Fruit fly (Drosophila melanogaster) whole organism, embryonic: Measurements from ENCODE around the gene Ntf-2.
A peak's percentile ranks its signal among the peaks of the same experiment; 100 is the strongest.

Experiments used
- Adf1 ChIP-seq: fragments of 200-800 bp; sonication (Bioruptor generic); IDR thresholded peaks from 2 replicates; pipeline ENCODE4 v1.3.6; 2022; ENCODE audit warnings: missing biosample characterization, missing genetic modification characterization
- Blimp-1 ChIP-seq: fragments of 200-800 bp; sonication (Bioruptor generic); optimal IDR thresholded peaks from 3 replicates; lab custom pipeline; 2018; ENCODE audit warnings: missing biosample characterization, missing genetic modification characterization, mild to moderate bottlenecking, moderate library complexity, missing genetic modification reagents
- CG10274 ChIP-seq: fragments of 200-800 bp; sonication (Bioruptor generic); optimal IDR thresholded peaks from 3 replicates; lab custom pipeline; 2017; ENCODE audit warnings: missing biosample characterization, mild to moderate bottlenecking, missing genetic modification characterization
- CG11504 ChIP-seq: fragments of 200-800 bp; sonication (Bioruptor generic); optimal IDR thresholded peaks from 3 replicates; lab custom pipeline; 2019; ENCODE audit warnings: missing biosample characterization, mild to moderate bottlenecking, missing genetic modification characterization, moderate library complexity
- CG12104 ChIP-seq: fragments of 200-800 bp; sonication (Bioruptor generic); optimal IDR thresholded peaks from 3 replicates; lab custom pipeline; 2016; ENCODE audit warnings: missing biosample characterization, missing genetic modification characterization
- CG12942 ChIP-seq: fragments of 200-800 bp; sonication (Bioruptor generic); optimal IDR thresholded peaks from 3 replicates; lab custom pipeline; 2016; ENCODE audit warnings: missing biosample characterization, missing genetic modification characterization
- CG13894 ChIP-seq: fragments of 200-800 bp; sonication (Bioruptor generic); optimal IDR thresholded peaks from 3 replicates; lab custom pipeline; 2018; ENCODE audit warnings: missing biosample characterization, mild to moderate bottlenecking, missing genetic modification characterization, moderate library complexity
- CG14441 ChIP-seq: fragments of 200-800 bp; sonication (Bioruptor generic); IDR thresholded peaks from 2 replicates; pipeline ENCODE4 v1.3.6; 2022; ENCODE audit warnings: missing biosample characterization, missing genetic modification characterization
- CG15073 ChIP-seq: fragments of 200-800 bp; sonication (Bioruptor generic); optimal IDR thresholded peaks from 2 replicates; lab custom pipeline; 2016; ENCODE audit warnings: missing biosample characterization, missing genetic modification characterization
- CG18476 ChIP-seq: fragments of 200-800 bp; sonication (Bioruptor generic); optimal IDR thresholded peaks from 2 replicates; lab custom pipeline; 2016; ENCODE audit warnings: missing biosample characterization, mild to moderate bottlenecking, missing genetic modification characterization
- CG3838 ChIP-seq: fragments of 200-800 bp; sonication (Bioruptor generic); optimal IDR thresholded peaks from 3 replicates; lab custom pipeline; 2016; ENCODE audit warnings: missing biosample characterization, missing genetic modification characterization
- CG4617 ChIP-seq: fragments of 200-800 bp; sonication (Bioruptor generic); optimal IDR thresholded peaks from 3 replicates; lab custom pipeline; 2016; ENCODE audit warnings: missing biosample characterization, missing genetic modification characterization, borderline replicate concordance
- CG6272 ChIP-seq: fragments of 200-800 bp; sonication (Bioruptor generic); IDR thresholded peaks from 2 replicates; pipeline ENCODE4 v1.3.6; 2022; ENCODE audit warnings: missing biosample characterization, missing genetic modification characterization
- CG6683 ChIP-seq: fragments of 200-800 bp; sonication (Bioruptor generic); optimal IDR thresholded peaks from 2 replicates; lab custom pipeline; 2017; ENCODE audit warnings: missing biosample characterization, mild to moderate bottlenecking, missing genetic modification characterization, missing genetic modification reagents
- CG6854 ChIP-seq: fragments of 200-800 bp; sonication (Bioruptor generic); optimal IDR thresholded peaks from 3 replicates; lab custom pipeline; 2017; ENCODE audit warnings: missing biosample characterization, mild to moderate bottlenecking, missing genetic modification characterization
- CG7556 ChIP-seq: fragments of 200-800 bp; sonication (Bioruptor generic); optimal IDR thresholded peaks from 2 replicates; lab custom pipeline; 2017; ENCODE audit warnings: missing biosample characterization, mild to moderate bottlenecking, missing genetic modification characterization
- CG9727 ChIP-seq: fragments of 200-800 bp; sonication (Bioruptor generic); optimal IDR thresholded peaks from 3 replicates; lab custom pipeline; 2017; ENCODE audit warnings: missing biosample characterization, mild to moderate bottlenecking, missing genetic modification characterization
- Deaf1 ChIP-seq: fragments of 200-800 bp; optimal IDR thresholded peaks from 3 replicates; lab custom pipeline; 2019; ENCODE audit warnings: missing biosample characterization, mild to moderate bottlenecking, missing genetic modification characterization, moderate library complexity
- Ets65A ChIP-seq: fragments of 200-800 bp; sonication (Bioruptor generic); peaks from one replicate; lab custom pipeline; 2016; ENCODE audit warnings: missing biosample characterization, missing genetic modification characterization
- HLH3B ChIP-seq: fragments of 200-800 bp; sonication (Bioruptor generic); IDR thresholded peaks from 2 replicates; pipeline ENCODE4 v1.3.6; 2022; ENCODE audit warnings: missing biosample characterization, missing genetic modification characterization
- MBD-R2 ChIP-seq: fragments of 200-800 bp; sonication (Bioruptor generic); IDR thresholded peaks from 2 replicates; pipeline ENCODE4 v1.3.6; 2022; ENCODE audit warnings: missing biosample characterization, missing genetic modification characterization
- Mrtf ChIP-seq: fragments of 200-800 bp; sonication (Bioruptor generic); IDR thresholded peaks from 3 replicates; pipeline ENCODE4 v1.3.6; 2022; ENCODE audit warnings: missing biosample characterization, missing genetic modification characterization
- NC2β ChIP-seq: fragments of 200-800 bp; sonication (Bioruptor generic); optimal IDR thresholded peaks from 2 replicates; lab custom pipeline; 2016; ENCODE audit warnings: missing biosample characterization, missing genetic modification characterization
- Sin3A ChIP-seq: fragments of >200 bp; optimal IDR thresholded peaks from 2 replicates; lab custom pipeline; 2018
- Sox102F ChIP-seq: fragments of 200-800 bp; sonication (Bioruptor generic); optimal IDR thresholded peaks from 2 replicates; lab custom pipeline; 2018; ENCODE audit warnings: missing biosample characterization, mild to moderate bottlenecking, missing genetic modification characterization, moderate library complexity
- Spps ChIP-seq: fragments of 200-800 bp; sonication (Bioruptor generic); optimal IDR thresholded peaks from 2 replicates; lab custom pipeline; 2018; ENCODE audit warnings: missing biosample characterization, mild to moderate bottlenecking, missing genetic modification characterization
- Sry-δ ChIP-seq: fragments of 200-800 bp; sonication (Bioruptor generic); optimal IDR thresholded peaks from 2 replicates; lab custom pipeline; 2016; ENCODE audit warnings: missing biosample characterization, missing genetic modification characterization
- Stat92E ChIP-seq, 3 experiments: fragments of >200 bp in 2 of 3; fragments of 200-800 bp in 1 of 3; sonication (Bioruptor generic) in 1 of 3; optimal IDR thresholded peaks; 2 replicates each; lab custom pipeline; 2017 to 2019; ENCODE audit warnings: missing biosample characterization in 3 of 3, missing genetic modification characterization in 3 of 3, mild to moderate bottlenecking in 1 of 3, moderate library complexity in 1 of 3
- Xrp1 ChIP-seq: fragments of 200-800 bp; sonication (Bioruptor generic); IDR thresholded peaks from 2 replicates; pipeline ENCODE4 v1.3.6; 2022; ENCODE audit warnings: missing biosample characterization, missing genetic modification characterization
- ase ChIP-seq: fragments of 200-800 bp; sonication (Bioruptor generic); IDR thresholded peaks from 3 replicates; pipeline ENCODE4 v1.3.6; 2022; ENCODE audit warnings: missing biosample characterization, missing genetic modification characterization
- bsh ChIP-seq, 2 experiments: fragments of 200-800 bp; sonication (Bioruptor generic); optimal IDR thresholded peaks; 2 replicates each; lab custom pipeline; 2017 to 2018; ENCODE audit warnings: mild to moderate bottlenecking in 2 of 2, missing biosample characterization in 2 of 2, missing genetic modification characterization in 2 of 2, moderate library complexity in 1 of 2
- cas ChIP-seq: fragments of 200-800 bp; sonication (Bioruptor generic); IDR thresholded peaks from 2 replicates; pipeline ENCODE4 v1.3.6; 2022; ENCODE audit warnings: missing biosample characterization, missing genetic modification characterization
- cg ChIP-seq: fragments of 200-800 bp; sonication (Bioruptor generic); optimal IDR thresholded peaks from 3 replicates; lab custom pipeline; 2019; ENCODE audit warnings: missing biosample characterization, mild to moderate bottlenecking, missing genetic modification characterization, moderate library complexity
- crol ChIP-seq: fragments of 200-800 bp; sonication (Bioruptor generic); IDR thresholded peaks from 2 replicates; pipeline ENCODE4 v1.3.6; 2022; ENCODE audit warnings: missing biosample characterization, missing genetic modification characterization
- hb ChIP-seq: fragments of 200-800 bp; sonication (Bioruptor generic); IDR thresholded peaks from 3 replicates; pipeline ENCODE4 v1.3.6; 2022; ENCODE audit warnings: missing biosample characterization, missing genetic modification characterization; ENCODE audit not compliant: partially characterized antibody
- hbn ChIP-seq: fragments of 200-800 bp; sonication (Bioruptor generic); IDR thresholded peaks from 2 replicates; pipeline ENCODE4 v1.3.6; 2022; ENCODE audit warnings: missing biosample characterization, missing genetic modification characterization; ENCODE audit not compliant: partially characterized antibody
- ken ChIP-seq: fragments of 200-800 bp; sonication (Bioruptor generic); IDR thresholded peaks from 3 replicates; pipeline ENCODE4 v1.3.6; 2022; ENCODE audit warnings: missing biosample characterization, missing genetic modification characterization
- nom ChIP-seq: fragments of 200-800 bp; sonication (Bioruptor generic); optimal IDR thresholded peaks from 2 replicates; lab custom pipeline; 2017; ENCODE audit warnings: missing biosample characterization, missing genetic modification characterization, mild to moderate bottlenecking, moderate library complexity, missing genetic modification reagents
- pan ChIP-seq, 4 experiments: fragments of >200 bp in 3 of 4; fragments of 200-800 bp in 1 of 4; sonication (Bioruptor generic) in 1 of 4; optimal IDR thresholded peaks in 3 of 4; IDR thresholded peaks in 1 of 4; 2 replicates each; pipeline versions ENCODE4 v1.3.6 to Lab custom; 2017 to 2022; ENCODE audit warnings: missing biosample characterization in 2 of 4, missing genetic modification characterization in 2 of 4, mixed read lengths in 1 of 4
- pita ChIP-seq: fragments of 200-800 bp; sonication (Bioruptor generic); optimal IDR thresholded peaks from 2 replicates; lab custom pipeline; 2017; ENCODE audit warnings: missing biosample characterization, mild to moderate bottlenecking, missing genetic modification characterization
- prd ChIP-seq, 3 experiments: fragments of >200 bp in 2 of 3; fragments of 200-800 bp in 1 of 3; sonication (Bioruptor generic) in 1 of 3; optimal IDR thresholded peaks in 2 of 3; IDR thresholded peaks in 1 of 3; 2 replicates in 2 of 3; 3 replicates in 1 of 3; pipeline versions ENCODE4 v1.3.6 to Lab custom; 2017 to 2022; ENCODE audit warnings: missing biosample characterization in 1 of 3, missing genetic modification characterization in 1 of 3
- psq ChIP-seq: fragments of 200-800 bp; sonication (Bioruptor generic); optimal IDR thresholded peaks from 2 replicates; lab custom pipeline; 2017; ENCODE audit warnings: missing biosample characterization, missing genetic modification characterization
- row ChIP-seq: fragments of 200-800 bp; sonication (Bioruptor generic); IDR thresholded peaks from 3 replicates; pipeline ENCODE4 v1.3.6; 2022; ENCODE audit warnings: missing biosample characterization, missing genetic modification characterization
- run ChIP-seq: fragments of 200-800 bp; sonication (Bioruptor generic); optimal IDR thresholded peaks from 3 replicates; lab custom pipeline; 2018; ENCODE audit warnings: missing biosample characterization, mild to moderate bottlenecking, missing genetic modification characterization
- scrt ChIP-seq: fragments of 200-800 bp; sonication (Bioruptor generic); optimal IDR thresholded peaks from 2 replicates; lab custom pipeline; 2018; ENCODE audit warnings: missing biosample characterization, mild to moderate bottlenecking, missing genetic modification characterization, moderate library complexity
- sd ChIP-seq: fragments of 200-800 bp; sonication (Bioruptor generic); optimal IDR thresholded peaks from 3 replicates; lab custom pipeline; 2018; ENCODE audit warnings: missing biosample characterization, mild to moderate bottlenecking, missing genetic modification characterization, moderate library complexity
- tio ChIP-seq: fragments of 200-800 bp; sonication (Bioruptor generic); optimal IDR thresholded peaks from 2 replicates; lab custom pipeline; 2017; ENCODE audit warnings: missing biosample characterization, missing genetic modification characterization, inconsistent platforms
- unpg ChIP-seq: fragments of 200-800 bp; sonication (Bioruptor generic); optimal IDR thresholded peaks from 3 replicates; lab custom pipeline; 2018; ENCODE audit warnings: missing biosample characterization, mild to moderate bottlenecking, missing genetic modification characterization, moderate library complexity
- wek ChIP-seq: fragments of 200-800 bp; sonication (Bioruptor generic); optimal IDR thresholded peaks from 3 replicates; lab custom pipeline; 2018; ENCODE audit warnings: missing biosample characterization, mild to moderate bottlenecking, missing genetic modification characterization, moderate library complexity

Ntf-2 gene

dm6 chrX:21064927-21065326 is 29.7 kb downstream of the Ntf-2 start (continued):
- TF ChIP-seq MBD-R2 (no peak), Stat92E (GFP tag; optimal IDR thresholded peaks at IDR 0.05; lab: Kevin White, UChicago) (no peak), Ets65A (GFP tag; lab: Kevin White, UChicago) (no peak), prd (optimal IDR thresholded peaks at IDR 0.05; lab: Kevin White, UChicago) (no peak), prd (GFP tag; IDR thresholded peaks at IDR 0.05; lab: Robert Waterston, UW) (peak; percentile 45; the same call in 1 of the 3 replicates), nom (peak; percentile 90), CG4617 (GFP tag; lab: Kevin White, UChicago) (no peak), hb (GFP tag; lab: Robert Waterston, UW) (no peak), cas (no peak), CG11504 (peak; percentile 15), CG14441 (GFP tag; lab: Robert Waterston, UW) (peak; percentile 30; the same call in 1 of the 2 replicates), Xrp1 (GFP tag; lab: Robert Waterston, UW) (no peak), HLH3B (GFP tag; lab: Robert Waterston, UW) (peak; percentile 18; the same call in 1 of the 2 replicates), ken (0 out of 3 replicates have a peak, but pooled peaks have one; percentile 29), CG12942 (GFP tag; lab: Kevin White, UChicago) (no peak), Spps (tag; lab: Kevin White, UChicago) (no peak), CG7556 (GFP tag; lab: Kevin White, UChicago) (no peak), pan (optimal IDR thresholded peaks at IDR 0.05; lab: Kevin White, UChicago) (no peak), pan (GFP tag; optimal IDR thresholded peaks at IDR 0.05 in 1 of 2, IDR thresholded peaks at IDR 0.05 in 1 of 2) (peak in 1 of 2 experiments; percentile 39), wek (GFP tag; lab: Kevin White, UChicago) (no peak), sd (tag; lab: Kevin White, UChicago) (no peak), bsh (GFP tag; optimal IDR thresholded peaks at IDR 0.05; lab: Kevin White, UChicago) (peak in 1 of 2 experiments; percentile 47), unpg (GFP tag; lab: Kevin White, UChicago) (no peak), tio (GFP tag; lab: Kevin White, UChicago) (peak; percentile 7), CG6854 (no peak), CG13894 (tag; lab: Kevin White, UChicago) (no peak), CG15073 (GFP tag; lab: Kevin White, UChicago) (peak; percentile 30), Blimp-1 (GFP tag; lab: Kevin White, UChicago) (no peak), Mrtf (GFP tag; lab: Robert Waterston, UW) (0 out of 3 replicates have a peak, but pooled peaks have one; percentile 6), scrt (no peak), cg (GFP tag; lab: Kevin White, UChicago) (no peak), Adf1 (GFP tag; lab: Robert Waterston, UW) (no peak), psq (GFP tag; lab: Kevin White, UChicago) (no peak), CG3838 (GFP tag; lab: Kevin White, UChicago) (no peak), Sin3A (lab: Kevin White, UChicago) (no peak), CG6683 (GFP tag; lab: Kevin White, UChicago) (no peak), row (peak; percentile 46; the same call in 2 of the 3 replicates), Sry-δ (no peak), NC2β (no peak), hbn (GFP tag; lab: Robert Waterston, UW) (no peak), Deaf1 (tag; lab: Kevin White, UChicago) (no peak), CG9727 (GFP tag; lab: Kevin White, UChicago) (peak; percentile 5), CG18476 (GFP tag; lab: Kevin White, UChicago) (no peak), Sox102F (GFP tag; lab: Kevin White, UChicago) (peak; percentile 5), CG12104 (GFP tag; lab: Kevin White, UChicago) (no peak), CG10274 (no peak), crol (GFP tag; lab: Robert Waterston, UW) (no peak), CG6272 (GFP tag; lab: Robert Waterston, UW) (no peak), ase (GFP tag; lab: Robert Waterston, UW) (0 out of 3 replicates have a peak, but pooled peaks have one; percentile 7), pita (GFP tag; lab: Kevin White, UChicago) (no peak), run (tag; lab: Kevin White, UChicago) (no peak)
